Fruit fly (Drosophila melanogaster) whole organism, pupa: ENCODE results near the gene parvin.

Source experiments
- CG12605 ChIP-seq: fragments of 200-800 bp; sonication (Bioruptor generic); IDR thresholded peaks from 2 replicates; pipeline ENCODE4 v1.3.6; 2022; ENCODE audit warnings: missing biosample characterization, missing genetic modification characterization
- CG13204 ChIP-seq: fragments of 200-800 bp; sonication (Bioruptor generic); optimal IDR thresholded peaks from 2 replicates; lab custom pipeline; 2018; ENCODE audit warnings: missing biosample characterization, mild to moderate bottlenecking, missing genetic modification characterization, moderate library complexity
- CG14655 ChIP-seq: fragments of 200-800 bp; sonication (Bioruptor generic); optimal IDR thresholded peaks from 3 replicates; lab custom pipeline; 2017; ENCODE audit warnings: mild to moderate bottlenecking, missing biosample characterization, missing genetic modification reagents, missing genetic modification characterization
- CG32121 ChIP-seq: fragments of 200-800 bp; sonication (Bioruptor generic); IDR thresholded peaks from 2 replicates; pipeline ENCODE4 v1.3.6; 2022; ENCODE audit warnings: missing biosample characterization, missing genetic modification characterization
- CG34367 ChIP-seq: fragments of 200-800 bp; sonication (Bioruptor generic); optimal IDR thresholded peaks from 2 replicates; lab custom pipeline; 2018; ENCODE audit warnings: missing biosample characterization, mild to moderate bottlenecking, missing genetic modification characterization
- CG8301 ChIP-seq: fragments of 200-800 bp; sonication (Bioruptor generic); optimal IDR thresholded peaks from 2 replicates; lab custom pipeline; 2018; ENCODE audit warnings: missing biosample characterization, mild to moderate bottlenecking, missing genetic modification characterization
- D1 ChIP-seq: fragments of 200-800 bp; sonication (Bioruptor generic); optimal IDR thresholded peaks from 2 replicates; lab custom pipeline; 2018; ENCODE audit warnings: missing biosample characterization, mild to moderate bottlenecking, missing genetic modification characterization, moderate library complexity
- EcR ChIP-seq: fragments of 200-800 bp; sonication (Bioruptor generic); optimal IDR thresholded peaks from 3 replicates; lab custom pipeline; 2019; ENCODE audit warnings: missing biosample characterization, missing genetic modification characterization, mild to moderate bottlenecking, moderate library complexity, missing genetic modification reagents
- Pif1A ChIP-seq: fragments of 200-800 bp; sonication (Bioruptor generic); optimal IDR thresholded peaks from 3 replicates; lab custom pipeline; 2016; ENCODE audit warnings: missing biosample characterization, missing genetic modification characterization
- Pif1B ChIP-seq: fragments of 200-800 bp; sonication (Bioruptor generic); optimal IDR thresholded peaks from 3 replicates; lab custom pipeline; 2016; ENCODE audit warnings: missing biosample characterization, missing genetic modification characterization
- gl ChIP-seq: fragments of 200-800 bp; sonication (Bioruptor generic); optimal IDR thresholded peaks from 2 replicates; lab custom pipeline; 2018; ENCODE audit warnings: missing biosample characterization, mild to moderate bottlenecking, missing genetic modification characterization
- rn ChIP-seq: fragments of 200-800 bp; sonication (Bioruptor generic); IDR thresholded peaks from 2 replicates; pipeline ENCODE4 v1.3.6; 2022; ENCODE audit warnings: missing biosample characterization, missing genetic modification characterization

DNA sequence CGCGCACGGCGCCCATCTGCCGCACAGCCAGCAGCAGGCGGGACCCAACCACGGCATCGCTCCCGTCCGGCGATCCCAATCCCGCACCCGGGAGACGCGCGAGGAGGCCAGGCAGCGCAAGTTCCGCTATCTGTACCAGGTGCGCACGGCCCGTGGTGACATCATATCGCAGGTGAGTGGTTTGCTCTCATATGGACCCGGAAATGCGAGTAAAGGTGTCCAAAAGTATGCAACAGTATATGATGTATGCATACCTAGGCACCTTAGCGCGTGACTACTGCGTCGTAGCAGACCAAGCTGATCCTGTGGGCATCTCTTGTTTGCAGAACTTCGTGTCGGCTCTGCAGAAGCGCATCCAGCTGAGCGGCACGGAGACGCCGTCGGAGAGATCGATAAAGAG lies 8.0 kb upstream of the parvin start:
- TF ChIP-seq CG12605 (GFP tag; lab: Robert Waterston, UW) (no peak), CG32121 (GFP tag; lab: Robert Waterston, UW) (no peak), Pif1A (GFP tag; lab: Kevin White, UChicago) (no peak), CG8301 (tag; lab: Kevin White, UChicago) (no peak), gl (tag; lab: Kevin White, UChicago) (no peak), rn (GFP tag; lab: Robert Waterston, UW) (no peak), CG13204 (GFP tag; lab: Kevin White, UChicago) (no peak), EcR (no peak), CG14655 (GFP tag; lab: Kevin White, UChicago) (no peak), D1 (no peak), CG34367 (tag; lab: Kevin White, UChicago) (no peak), Pif1B (GFP tag; lab: Kevin White, UChicago) (no peak)
